Worm (Caenorhabditis elegans) whole organism, L4/young adult: ENCODE measurements around the gene Y45F10C.6.
"Not testable (repeated sequence)": the region's sequence is repeated elsewhere in the genome, so short reads cannot be mapped to it uniquely, and the experiment has no call there.

ENCODE experiments used
- W03F9.2 ChIP-seq: fragments of 150-350 bp; optimal IDR thresholded peaks from 2 replicates; lab custom pipeline; 2014; ENCODE audit warnings: missing biosample characterization, missing genetic modification characterization
- dao-5 ChIP-seq: sonication (generic microtip); optimal IDR thresholded peaks from 2 replicates; lab custom pipeline; 2016; ENCODE audit warnings: missing genotype, missing genetic modification characterization, moderate library complexity, missing compliant biosample characterization
- him-1 ChIP-seq: sonication (generic microtip); optimal IDR thresholded peaks from 2 replicates; lab custom pipeline; 2016; ENCODE audit warnings: missing genotype, missing genetic modification reagents, missing genetic modification characterization, missing compliant biosample characterization

Y45F10C.6 gene

DNA sequence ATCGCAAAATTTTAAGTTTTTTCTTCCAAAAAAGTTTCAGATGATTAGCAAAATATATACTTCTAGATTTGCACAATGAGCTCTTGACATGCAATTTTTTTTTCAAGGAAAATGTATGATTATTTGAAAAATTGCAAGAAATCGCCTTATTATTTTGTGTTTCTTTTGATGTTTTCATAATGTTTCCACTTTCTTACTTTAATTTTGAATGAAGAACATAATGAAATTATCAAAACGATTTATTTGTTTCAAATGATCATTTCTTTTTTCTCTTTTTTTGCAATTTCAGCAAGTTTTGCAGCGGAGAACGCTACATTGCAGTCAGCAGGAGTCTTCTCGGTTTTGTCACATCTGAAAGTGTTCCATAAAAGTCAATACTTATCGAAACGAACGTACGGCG, at the start of gene Y45F10C.6:
TSS of gene Y45F10C.6 (plus strand) at position 301 of the 400 bp plus-strand sequence.
- TF ChIP-seq W03F9.2 (tag; lab: Kevin White, UChicago); dao-5; him-1 (tag; lab: Kevin White, UChicago): not testable (repeated sequence)

DNA sequence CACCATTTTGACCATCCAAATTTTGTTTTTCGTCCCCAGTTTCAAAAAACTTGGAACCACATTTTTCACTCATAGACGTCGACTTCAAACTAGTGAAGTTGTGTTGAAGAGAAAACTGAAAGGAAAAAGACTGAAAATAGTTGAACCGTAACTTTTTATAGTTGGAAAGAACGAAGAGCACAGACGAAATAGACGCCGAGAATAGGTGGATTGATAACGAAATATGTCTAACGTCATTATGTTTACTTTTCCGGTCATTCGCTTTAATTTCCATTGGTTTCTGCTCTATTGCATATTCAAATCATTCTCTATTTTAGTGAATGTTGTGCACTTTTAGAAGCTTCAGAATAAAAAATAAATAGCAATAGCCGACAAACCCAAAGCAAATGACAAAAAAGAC, 42.4 kb upstream of the Y45F10C.6 start, which contains the start of gene C08F11.13:
TSS of gene C08F11.13 (minus strand) at position 138 of the 400 bp plus-strand sequence.
- TF ChIP-seq dao-5 (no peak), him-1 (tag; lab: Kevin White, UChicago) (no peak), W03F9.2 (tag; lab: Kevin White, UChicago) (no peak)

DNA sequence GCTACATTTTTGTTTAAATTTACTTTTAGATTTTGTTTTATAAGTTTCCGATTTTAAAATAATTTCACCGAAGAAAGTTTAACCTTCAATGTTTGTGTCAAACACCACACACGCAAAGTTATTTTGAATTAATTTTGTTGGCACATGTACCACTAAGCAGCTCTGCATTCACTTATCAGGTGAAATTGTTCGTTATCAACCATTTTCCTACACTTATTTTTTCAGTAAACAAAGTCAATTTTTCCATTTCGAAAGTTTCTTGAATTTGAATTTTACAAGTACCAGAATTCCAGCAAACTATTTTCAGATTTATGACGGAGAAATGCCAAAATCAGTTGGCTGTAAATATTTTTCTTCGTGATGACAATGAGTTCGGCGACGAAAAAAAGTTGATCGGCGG, 32.9 kb upstream of the Y45F10C.6 start, which contains the start of gene C08F11.3:
TSS of gene C08F11.3 (plus strand) at position 301 of the 400 bp plus-strand sequence.
- TF ChIP-seq W03F9.2 (tag; lab: Kevin White, UChicago) (no peak), him-1 (tag; lab: Kevin White, UChicago) (no peak), dao-5 (no peak)

DNA sequence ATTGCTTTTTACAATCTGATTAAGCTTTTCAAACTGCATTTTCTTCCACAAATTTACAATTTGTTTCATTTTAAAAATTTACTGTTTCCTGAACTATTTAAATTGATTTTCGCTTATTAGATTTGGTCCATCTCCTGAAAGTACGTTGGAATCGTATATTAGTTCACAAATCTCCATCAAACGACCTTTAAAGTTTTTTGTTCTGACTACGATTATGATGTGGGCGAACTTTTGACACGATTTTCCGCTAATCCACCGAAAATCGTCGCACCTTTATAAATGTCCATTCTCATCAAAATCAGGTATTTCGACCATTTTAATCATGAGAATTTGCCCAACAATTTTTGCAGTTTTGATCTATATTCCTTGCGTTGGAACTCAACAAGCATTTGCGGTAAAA, 28.6 kb upstream of the Y45F10C.6 start, which contains the start of gene C08F11.1:
TSS of gene C08F11.1 (plus strand) at position 301 of the 400 bp plus-strand sequence.
- no peak for TF ChIP-seq W03F9.2 (tag; lab: Kevin White, UChicago)
- no peak for TF ChIP-seq dao-5
- TF ChIP-seq him-1 (tag; lab: Kevin White, UChicago), result no peak

DNA sequence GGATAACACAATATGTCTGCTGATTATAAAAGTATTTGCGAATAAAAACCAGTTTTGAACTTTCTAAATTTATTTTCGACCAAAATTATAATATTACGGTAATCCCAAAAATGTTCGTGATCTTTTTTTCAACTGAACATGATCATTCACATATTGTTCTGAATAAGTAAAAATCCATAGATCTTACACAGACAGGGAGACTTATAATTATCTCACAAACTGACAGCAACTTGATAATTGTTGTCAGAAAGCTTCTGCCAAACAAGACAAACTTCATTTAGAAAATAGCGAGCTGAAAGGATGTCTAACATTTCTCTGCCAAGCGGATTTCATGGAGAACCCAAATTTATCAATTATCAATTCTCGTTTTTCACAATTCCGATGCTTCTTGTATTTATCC, 25.7 kb upstream of the Y45F10C.6 start, which contains the start of gene sru-21:
TSS of gene sru-21 (plus strand) at position 301 of the 400 bp plus-strand sequence.
- TF ChIP-seq him-1 (tag; lab: Kevin White, UChicago) (no peak), dao-5 (no peak), W03F9.2 (tag; lab: Kevin White, UChicago) (no peak)

DNA sequence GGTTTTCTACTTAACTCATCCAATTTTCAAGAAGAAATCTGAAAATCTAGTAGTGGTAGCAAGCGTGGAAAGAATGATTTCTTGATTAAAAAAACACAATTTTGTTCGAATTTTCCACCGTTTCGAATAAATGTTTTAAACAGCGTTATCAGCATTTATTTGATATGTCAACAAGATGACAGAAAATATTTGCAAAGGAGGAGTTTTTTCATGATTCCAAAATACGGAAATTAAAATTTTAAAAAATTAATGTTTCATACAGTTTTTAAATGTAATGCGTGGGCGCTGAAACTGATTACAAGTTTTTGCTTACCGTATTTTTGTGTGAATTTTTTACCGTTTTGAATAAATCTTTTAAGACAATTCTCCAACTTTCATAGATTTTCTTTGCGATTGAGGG, 19.5 kb upstream of the Y45F10C.6 start:
- no peak for TF ChIP-seq him-1 (tag; lab: Kevin White, UChicago)
- TF ChIP-seq dao-5, result no peak
- TF ChIP-seq W03F9.2 (tag; lab: Kevin White, UChicago), result no peak

DNA sequence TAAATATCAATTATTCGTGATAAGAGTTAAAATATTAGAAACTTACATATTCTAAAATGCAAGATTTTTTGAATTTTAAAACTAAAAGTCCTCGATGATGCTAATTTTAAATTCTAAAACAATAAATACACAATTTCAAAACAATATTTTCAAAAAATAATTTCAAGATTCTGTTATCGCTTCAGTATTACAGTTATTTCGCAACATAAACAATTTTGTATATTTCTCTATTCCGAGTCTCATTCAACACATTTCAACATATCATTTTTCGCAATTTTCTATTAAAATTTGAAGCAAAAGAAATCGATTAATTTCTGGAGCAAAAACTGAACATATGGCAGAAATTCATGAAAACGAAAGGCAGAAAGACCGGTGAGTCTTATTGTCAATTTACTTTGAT, 19.0 kb upstream of the Y45F10C.6 start, which contains the start of gene fbxa-98:
TSS of gene fbxa-98 (plus strand) at position 243 of the 400 bp plus-strand sequence.
- TF ChIP-seq W03F9.2 (tag; lab: Kevin White, UChicago) (no peak), dao-5 (no peak), him-1 (tag; lab: Kevin White, UChicago) (no peak)

DNA sequence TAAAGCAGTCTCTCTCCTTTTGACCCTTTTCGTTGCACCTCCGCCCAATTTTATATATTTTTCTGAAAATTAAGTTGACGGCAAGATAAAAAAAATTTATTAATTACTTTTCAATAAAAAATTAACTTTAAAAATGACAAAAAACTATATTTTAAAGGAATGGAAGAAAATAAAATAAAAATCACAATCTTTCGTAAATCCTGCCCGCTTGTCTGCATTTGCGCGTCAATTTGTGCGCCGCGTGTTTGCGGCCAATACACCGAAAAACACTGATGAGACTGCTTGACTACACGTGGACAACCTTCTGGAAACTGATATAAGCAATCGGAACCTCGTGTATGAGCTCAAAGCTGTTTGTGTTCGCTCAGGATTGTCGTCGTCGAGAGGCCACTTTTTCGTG, 15.1 kb upstream of the Y45F10C.6 start, which contains the start of gene C08F11.7:
TSS of gene C08F11.7 (plus strand) at position 301 of the 400 bp plus-strand sequence.
- TF ChIP-seq dao-5 (no peak), him-1 (tag; lab: Kevin White, UChicago) (no peak), W03F9.2 (tag; lab: Kevin White, UChicago) (no peak)

DNA sequence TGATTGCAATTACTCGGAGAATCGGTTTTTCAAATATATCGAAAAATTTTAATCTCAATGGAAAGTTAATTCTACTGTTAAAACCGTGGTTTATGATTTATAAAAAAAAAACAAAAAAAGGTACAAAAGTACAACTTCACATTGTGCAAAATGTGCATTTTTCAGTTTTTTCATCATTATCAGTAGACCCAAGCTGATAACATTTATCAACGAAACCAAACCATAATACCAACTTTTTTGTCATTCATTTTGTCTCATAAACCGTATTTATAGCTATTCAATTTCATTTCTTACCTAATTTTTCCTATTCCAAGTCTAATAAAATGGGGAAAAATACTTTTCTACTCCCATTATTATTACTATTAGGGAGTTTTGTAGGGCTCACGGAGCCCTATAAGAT, 13.1 kb upstream of the Y45F10C.6 start, which contains the start of gene ugt-22:
TSS of gene ugt-22 (plus strand) at position 234 of the 400 bp plus-strand sequence.
- TF ChIP-seq him-1 (tag; lab: Kevin White, UChicago), result no peak
- no peak for TF ChIP-seq dao-5
- TF ChIP-seq W03F9.2 (tag; lab: Kevin White, UChicago), result no peak

DNA sequence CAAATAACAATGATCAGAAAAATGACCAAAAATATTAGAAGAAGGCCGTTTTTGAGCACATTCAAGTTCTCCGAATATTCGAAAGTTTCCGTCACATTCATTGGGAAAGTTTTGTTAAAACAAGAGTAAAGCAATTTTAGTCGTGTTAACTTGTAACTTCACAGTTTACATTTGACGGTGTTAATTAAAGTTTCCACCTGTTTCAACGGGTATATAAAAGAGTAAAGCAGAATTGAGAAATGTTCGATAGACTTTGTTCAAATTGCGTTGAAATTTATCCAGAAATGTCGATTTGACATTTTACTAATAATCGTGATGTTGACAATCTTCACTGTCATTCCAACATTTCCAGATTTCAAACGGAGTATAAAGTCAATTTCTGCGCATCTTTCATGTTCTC, 6.3 kb upstream of the Y45F10C.6 start, which contains the start of gene srz-29:
TSS of gene srz-29 (minus strand) at position 101 of the 400 bp plus-strand sequence.
- TF ChIP-seq W03F9.2 (tag; lab: Kevin White, UChicago) (no peak), him-1 (tag; lab: Kevin White, UChicago) (no peak), dao-5 (no peak)

DNA sequence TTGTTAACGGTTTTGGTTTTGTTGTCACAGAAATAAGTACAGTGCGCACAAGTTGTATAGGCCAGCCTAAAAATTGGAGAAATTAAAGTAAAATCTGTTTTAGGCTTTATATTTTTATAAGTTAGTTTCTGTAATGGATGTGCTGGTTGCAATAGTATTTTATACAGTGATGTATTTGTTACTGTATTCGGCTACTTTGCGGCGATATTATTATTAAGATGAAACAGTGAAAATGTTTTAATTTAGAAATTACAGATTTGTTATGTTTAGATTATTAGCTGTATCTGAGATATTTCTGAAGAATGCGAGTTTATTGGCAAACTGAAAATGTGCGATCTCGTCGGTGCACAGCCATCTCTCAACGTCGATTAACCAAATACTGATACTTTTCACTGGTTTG, 4.6 kb upstream of the Y45F10C.6 start, which contains the start of gene ule-4:
TSS of gene ule-4 (minus strand) at position 101 of the 400 bp plus-strand sequence.
- TF ChIP-seq dao-5 (no peak), W03F9.2 (tag; lab: Kevin White, UChicago) (no peak), him-1 (tag; lab: Kevin White, UChicago) (no peak)

DNA sequence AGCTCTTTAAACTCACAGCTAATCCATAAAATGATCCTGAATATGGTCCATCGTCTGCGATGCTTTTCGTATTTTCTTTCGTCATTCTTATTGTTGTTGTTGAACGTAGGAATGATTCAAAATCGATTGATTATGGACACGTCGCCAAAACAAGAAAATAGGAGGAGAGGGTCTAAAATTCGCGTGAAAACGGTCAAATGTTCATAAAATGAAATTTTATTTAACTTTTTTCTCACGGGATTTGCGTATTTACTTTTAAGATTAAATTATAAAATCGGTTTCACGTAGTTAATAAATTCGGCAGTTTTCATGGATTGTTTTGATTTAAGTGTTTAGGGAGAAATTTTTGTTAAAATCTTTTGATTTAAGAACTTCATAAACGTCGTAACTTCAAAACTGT, 3.0 kb upstream of the Y45F10C.6 start, which contains the start of gene C08F11.10:
TSS of gene C08F11.10 (minus strand) at position 101 of the 400 bp plus-strand sequence.
- TF ChIP-seq W03F9.2 (tag; lab: Kevin White, UChicago) (no peak), dao-5 (no peak), him-1 (tag; lab: Kevin White, UChicago) (no peak)

DNA sequence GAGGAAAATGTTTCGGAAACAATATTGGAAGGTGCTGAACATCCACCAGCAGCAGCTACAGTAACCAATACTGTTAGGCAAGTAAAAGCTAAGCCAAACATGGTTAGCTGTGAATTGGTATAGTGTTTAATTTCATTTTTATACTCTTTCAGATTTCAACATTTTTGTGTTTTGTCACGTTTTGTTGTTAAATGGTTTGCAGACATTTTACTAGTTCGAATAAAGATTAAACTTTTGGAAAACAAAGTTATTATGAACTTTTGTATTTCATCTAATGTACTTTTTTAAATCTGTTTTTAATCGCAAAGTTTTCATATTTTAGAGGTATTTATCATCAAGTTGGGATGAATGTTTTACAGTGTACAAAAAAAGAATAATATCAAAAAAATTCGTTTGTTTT, 1.9 kb upstream of the Y45F10C.6 start, which contains the start of gene C08F11.17:
TSS of gene C08F11.17 (minus strand) at position 101 of the 400 bp plus-strand sequence.
- TF ChIP-seq W03F9.2 (tag; lab: Kevin White, UChicago) (no peak), dao-5 (no peak), him-1 (tag; lab: Kevin White, UChicago) (no peak)

DNA sequence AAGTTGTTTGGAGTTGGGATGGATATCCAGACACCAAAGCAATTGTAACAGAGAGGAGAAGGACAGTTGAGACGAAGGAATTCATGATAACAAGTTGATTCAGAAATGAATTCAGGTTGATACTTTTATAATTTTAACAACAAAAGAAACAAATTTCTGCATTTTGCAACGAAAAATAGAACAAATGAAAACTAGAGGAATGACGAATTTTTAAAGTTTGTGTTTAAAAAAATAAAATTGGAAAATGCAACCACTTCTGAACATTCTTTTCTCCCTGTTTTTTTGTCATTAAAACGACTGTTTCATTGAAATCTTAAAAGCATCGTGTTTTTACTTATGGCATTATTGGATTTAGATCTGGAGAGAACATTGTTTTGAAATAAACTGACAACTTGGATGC, 712 bp upstream of the Y45F10C.6 start, which contains the start of gene C08F11.12:
TSS of gene C08F11.12 (minus strand) at position 101 of the 400 bp plus-strand sequence.
- not testable (repeated sequence) for TF ChIP-seq him-1 (tag; lab: Kevin White, UChicago); dao-5; W03F9.2 (tag; lab: Kevin White, UChicago)
